Worm (Caenorhabditis elegans) whole organism, L3 larva: ENCODE results near the gene gcy-19.

Experiments used
- aly-2 ChIP-seq: fragments of 150-350 bp; optimal IDR thresholded peaks from 2 replicates; lab custom pipeline; 2014; ENCODE audit warnings: missing biosample characterization, missing genetic modification characterization
- ceh-16 ChIP-seq: sonication (generic microtip); optimal IDR thresholded peaks from 2 replicates; lab custom pipeline; 2017; ENCODE audit warnings: missing biosample characterization, missing genetic modification characterization
- egl-27 ChIP-seq: sonication (generic microtip); optimal IDR thresholded peaks from 4 replicates; lab custom pipeline; 2017; ENCODE audit warnings: missing biosample characterization, missing genetic modification reagents, missing genetic modification characterization
- fos-1 ChIP-seq: fragments of 150-350 bp; optimal IDR thresholded peaks from 2 replicates; lab custom pipeline; 2014; ENCODE audit warnings: missing biosample characterization, missing genetic modification characterization
- jun-1 ChIP-seq: fragments of 150-350 bp; optimal IDR thresholded peaks from 2 replicates; lab custom pipeline; 2014; ENCODE audit warnings: missing biosample characterization, missing genetic modification reagents, missing genetic modification characterization
- lin-15B ChIP-seq: fragments of 150-350 bp; optimal IDR thresholded peaks from 2 replicates; lab custom pipeline; 2014; ENCODE audit warnings: missing biosample characterization, missing genetic modification characterization
- mdl-1 ChIP-seq: fragments of 150-350 bp; optimal IDR thresholded peaks from 2 replicates; lab custom pipeline; 2014; ENCODE audit warnings: missing biosample characterization, missing genetic modification characterization
- nhr-237 ChIP-seq: fragments of 150-350 bp; optimal IDR thresholded peaks from 2 replicates; lab custom pipeline; 2014; ENCODE audit warnings: missing biosample characterization, missing genetic modification characterization
- pha-4 ChIP-seq: fragments of 150-350 bp; optimal IDR thresholded peaks from 2 replicates; lab custom pipeline; 2014; ENCODE audit warnings: missing biosample characterization, missing genetic modification reagents, missing genetic modification characterization
- unc-62 ChIP-seq: fragments of 150-350 bp; sonication (generic microtip); optimal IDR thresholded peaks from 4 replicates; lab custom pipeline; 2014; ENCODE audit warnings: missing biosample characterization, missing genetic modification reagents, missing genetic modification characterization
- zag-1 ChIP-seq: fragments of 150-350 bp; optimal IDR thresholded peaks from 2 replicates; lab custom pipeline; 2014; ENCODE audit warnings: missing biosample characterization, missing genetic modification characterization

ce11 chrII:3208679-3209078, 50.5 kb downstream of the gcy-19 start, which contains the start of gene sdz-35:
- TF ChIP-seq aly-2 (tag; lab: Kevin White, UChicago) (no peak), pha-4 (tag; lab: Kevin White, UChicago) (no peak), egl-27 (tag; lab: Kevin White, UChicago) (no peak), mdl-1 (tag; lab: Kevin White, UChicago) (no peak), ceh-16 (tag; lab: Kevin White, UChicago) (no peak), unc-62 (no peak), zag-1 (tag; lab: Kevin White, UChicago) (no peak), jun-1 (tag; lab: Kevin White, UChicago) (no peak), lin-15B (tag; lab: Kevin White, UChicago) (no peak), fos-1 (no peak), nhr-237 (tag; lab: Kevin White, UChicago) (no peak)
